Worm (Caenorhabditis elegans): ENCODE data around the gene ptrn-1.

DNA sequence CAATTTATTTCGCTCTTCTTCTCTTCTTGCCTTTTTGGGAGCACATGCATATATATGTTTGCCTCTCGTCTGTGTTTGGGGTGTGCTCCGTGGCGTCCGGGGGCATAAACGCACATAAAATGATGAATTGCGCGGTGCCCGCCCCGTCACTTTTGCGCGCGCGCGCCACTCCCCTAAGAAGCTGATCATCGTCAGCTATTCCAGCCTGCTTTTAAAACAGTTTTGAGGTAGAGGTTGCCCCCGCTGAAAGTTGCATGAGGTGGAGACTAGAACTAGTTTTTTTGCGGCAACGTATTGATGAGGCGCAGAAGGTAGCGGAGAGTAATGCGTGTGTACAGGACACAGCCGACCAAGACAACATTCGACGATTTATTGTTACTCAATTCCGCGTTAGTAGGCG, 30.4 kb downstream of the ptrn-1 start:
- TF ChIP-seq pqm-1 (tag; optimal IDR thresholded peaks at IDR 0.05) (no peak), pha-2 (tag; optimal IDR thresholded peaks at IDR 0.05) (no peak), hlh-30 (tag; optimal IDR thresholded peaks at IDR 0.05; ENCODE audit: insufficient read depth) (no peak), F13H6.1 (tag; optimal IDR thresholded peaks at IDR 0.05) (no peak)

All from whole organism, late embryonic.